Worm (Caenorhabditis elegans): ENCODE measurements around the gene F55A11.1.

The F55A11.1 gene

ce11 chrV:11764373-11764954 lies at the start of gene F55A11.1, which contains the start of gene syx-5:
Gene F55A11.1 (minus strand): TSS chrV:11764385.
Gene syx-5 (plus strand): TSS chrV:11764904.
- peak; percentile 74 for TF ChIP-seq jun-1 (tag; optimal IDR thresholded peaks at IDR 0.05)
- TF ChIP-seq zag-1 (tag; optimal IDR thresholded peaks at IDR 0.05) = no peak
- peak; percentile 96 for TF ChIP-seq nhr-20 (tag; optimal IDR thresholded peaks at IDR 0.05)
- peak; percentile 86 for TF ChIP-seq aly-2 (tag; optimal IDR thresholded peaks at IDR 0.05)
- TF ChIP-seq sup-37 (GFP tag; optimal IDR thresholded peaks at IDR 0.05) = peak; percentile 94
- TF ChIP-seq efl-3 (GFP tag; optimal IDR thresholded peaks at IDR 0.05) = peak; percentile 81
- peak; percentile 95 for TF ChIP-seq nhr-19 (GFP tag; conservative IDR thresholded peaks at IDR 0.05)
- no peak for TF ChIP-seq ceh-63 (GFP tag; optimal IDR thresholded peaks at IDR 0.05)
- TF ChIP-seq unc-62 (GFP tag; optimal IDR thresholded peaks at IDR 0.05) = no peak
- peak; percentile 50 for TF ChIP-seq nhr-237 (tag; optimal IDR thresholded peaks at IDR 0.05)
- TF ChIP-seq nhr-47 (tag; optimal IDR thresholded peaks at IDR 0.05) = peak; percentile 98
- peak; percentile 98 for TF ChIP-seq irx-1 (tag; optimal IDR thresholded peaks at IDR 0.05)
- peak; percentile 87 for TF ChIP-seq mab-9 (GFP tag; IDR thresholded peaks at IDR 0.05)
- TF ChIP-seq unc-86 (tag; optimal IDR thresholded peaks at IDR 0.05) = peak; percentile 94
- TF ChIP-seq nhr-28 (tag; optimal IDR thresholded peaks at IDR 0.05) = peak; percentile 58
- TF ChIP-seq ces-1 (GFP tag; optimal IDR thresholded peaks at IDR 0.05) = no peak
- no peak for TF ChIP-seq nhr-76 (tag; optimal IDR thresholded peaks at IDR 0.05)
- peak; percentile 75 for TF ChIP-seq lin-13 (GFP tag; optimal IDR thresholded peaks at IDR 0.05)
- peak; percentile 69 for TF ChIP-seq lir-3 (tag; optimal IDR thresholded peaks at IDR 0.05; ENCODE audit: poor library complexity)
- TF ChIP-seq vab-15 (tag; optimal IDR thresholded peaks at IDR 0.05) = peak; percentile 40
- peak; percentile 88 for TF ChIP-seq ceh-88 (GFP tag; IDR thresholded peaks at IDR 0.05)
- no peak for TF ChIP-seq ama-1 (optimal IDR thresholded peaks at IDR 0.05)
- TF ChIP-seq Y116A8C.19 (tag; optimal IDR thresholded peaks at IDR 0.05; ENCODE audit: borderline replicate concordance) = no peak
- peak; percentile 89 for TF ChIP-seq ztf-4 (tag; optimal IDR thresholded peaks at IDR 0.05)
- TF ChIP-seq hlh-17 (GFP tag; optimal IDR thresholded peaks at IDR 0.05; ENCODE audit: borderline replicate concordance) = no peak
- peak; percentile 82 for TF ChIP-seq fkh-4 (tag; optimal IDR thresholded peaks at IDR 0.05; ENCODE audit: borderline replicate concordance)
- peak; percentile 100 for TF ChIP-seq xbp-1 (tag; optimal IDR thresholded peaks at IDR 0.05)
- no peak for TF ChIP-seq hlh-4 (tag; optimal IDR thresholded peaks at IDR 0.05)
- peak; percentile 91 for TF ChIP-seq fkh-8 (tag; optimal IDR thresholded peaks at IDR 0.05)
- peak; percentile 28 for TF ChIP-seq unc-30 (tag; optimal IDR thresholded peaks at IDR 0.05)
- TF ChIP-seq pag-3 (tag; optimal IDR thresholded peaks at IDR 0.05; ENCODE audit: borderline replicate concordance, insufficient read depth) = no peak
- peak; percentile 95 for TF ChIP-seq sox-4 (tag; optimal IDR thresholded peaks at IDR 0.05)
- peak in 1 of 2 experiments; percentile 72 for TF ChIP-seq mdl-1 (tag; optimal IDR thresholded peaks at IDR 0.05)
- peak; percentile 90 for TF ChIP-seq egl-13 (tag; optimal IDR thresholded peaks at IDR 0.05)
- TF ChIP-seq F16B12.6 (tag; optimal IDR thresholded peaks at IDR 0.05) = peak; percentile 22
- TF ChIP-seq tbx-2 (tag; optimal IDR thresholded peaks at IDR 0.05) = peak; percentile 96
- TF ChIP-seq zip-4 (GFP tag; optimal IDR thresholded peaks at IDR 0.05) = peak; percentile 92
- TF ChIP-seq elt-2 (tag; optimal IDR thresholded peaks at IDR 0.05) = peak; percentile 83
- no peak for TF ChIP-seq sptf-1 (tag; optimal IDR thresholded peaks at IDR 0.05)
- TF ChIP-seq C04F5.9 (tag; optimal IDR thresholded peaks at IDR 0.05) = peak; percentile 78
- peak; percentile 81 for TF ChIP-seq snpc-4 (tag; optimal IDR thresholded peaks at IDR 0.05)
- peak; percentile 65 for TF ChIP-seq ceh-90 (tag; optimal IDR thresholded peaks at IDR 0.05)
- TF ChIP-seq unc-130 (tag; optimal IDR thresholded peaks at IDR 0.05) = peak; percentile 67
- peak; percentile 42; the same call in 1 of the 2 replicates for TF ChIP-seq unc-98 (GFP tag; IDR thresholded peaks at IDR 0.05)
- peak; percentile 92 for TF ChIP-seq grh-1 (GFP tag; IDR thresholded peaks at IDR 0.05)
- peak; percentile 88 for TF ChIP-seq pax-3 (tag; optimal IDR thresholded peaks at IDR 0.05)
- TF ChIP-seq fos-1 (tag; optimal IDR thresholded peaks at IDR 0.05) = peak; percentile 68
- no peak for TF ChIP-seq egl-27 (tag; optimal IDR thresholded peaks at IDR 0.05)
- TF ChIP-seq blmp-1 (tag; optimal IDR thresholded peaks at IDR 0.05) = peak; percentile 37
- peak; percentile 97 for TF ChIP-seq nhr-71 (tag; optimal IDR thresholded peaks at IDR 0.05)
- peak; percentile 50 for TF ChIP-seq hpl-2 (GFP tag; optimal IDR thresholded peaks at IDR 0.05)
- peak; percentile 52 for TF ChIP-seq lin-15B (tag; optimal IDR thresholded peaks at IDR 0.05)

Measured in whole organism, L1 larva.